Worm (Caenorhabditis elegans): Measurements from ENCODE around the gene mec-10.

ce11 chrX:8495005-8495404, 24.9 kb upstream of the mec-10 start, which contains the start of gene T01B10.5:
- TF ChIP-seq snpc-4 (tag; optimal IDR thresholded peaks at IDR 0.05): no peak
- TF ChIP-seq elt-2 (tag; optimal IDR thresholded peaks at IDR 0.05): no peak
- TF ChIP-seq ama-1 (optimal IDR thresholded peaks at IDR 0.05): no peak
- no peak for TF ChIP-seq zag-1 (tag; optimal IDR thresholded peaks at IDR 0.05)
- TF ChIP-seq elt-3 (tag; optimal IDR thresholded peaks at IDR 0.05): no peak
- TF ChIP-seq lin-15B (tag; optimal IDR thresholded peaks at IDR 0.05): no peak
- no peak for TF ChIP-seq ztf-4 (tag; optimal IDR thresholded peaks at IDR 0.05)
